Worm (Caenorhabditis elegans): ENCODE data around the gene nep-9.

- TF ChIP-seq ceh-82 (tag; optimal IDR thresholded peaks at IDR 0.05) (no peak), pha-4 (tag; optimal IDR thresholded peaks at IDR 0.05) (no peak), snpc-4 (tag; optimal IDR thresholded peaks at IDR 0.05) (no peak), unc-62 (GFP tag; optimal IDR thresholded peaks at IDR 0.05) (no peak), elt-3 (tag; optimal IDR thresholded peaks at IDR 0.05) (no peak), pqm-1 (tag; optimal IDR thresholded peaks at IDR 0.05) (no peak)
These were observed at the start of gene nep-9 for ce11 chrII:3399212-3399611.

Data from whole organism, L3 larva.